Worm (Caenorhabditis elegans): ENCODE measurements around the gene atgp-1.

ce11 chrIV:17293068-17293467 is 23.9 kb downstream of the atgp-1 start:
- TF ChIP-seq ama-1 (optimal IDR thresholded peaks at IDR 0.05): no peak
- no peak for TF ChIP-seq scrt-1 (GFP tag; IDR thresholded peaks at IDR 0.05)
- no peak for TF ChIP-seq pes-1 (GFP tag; IDR thresholded peaks at IDR 0.05)
- TF ChIP-seq tbx-11 (GFP tag; IDR thresholded peaks at IDR 0.05): no peak
- TF ChIP-seq flt-1 (GFP tag; IDR thresholded peaks at IDR 0.05): no peak
- no peak for TF ChIP-seq hnd-1 (tag; optimal IDR thresholded peaks at IDR 0.05)
- no peak for TF ChIP-seq sea-1 (GFP tag; conservative IDR thresholded peaks at IDR 0.05)
- TF ChIP-seq tra-4 (tag; optimal IDR thresholded peaks at IDR 0.05): no peak
- TF ChIP-seq B0310.2 (tag; optimal IDR thresholded peaks at IDR 0.05): no peak
- no peak for TF ChIP-seq hmg-4 (GFP tag; optimal IDR thresholded peaks at IDR 0.05)
